Worm (Caenorhabditis elegans) whole organism, early embryonic: ENCODE results near the gene srb-12.
"Not testable (repeated sequence)": the region's sequence is repeated elsewhere in the genome, so short reads cannot be mapped to it uniquely, and the experiment has no call there.

Source experiments
- B0310.2 ChIP-seq: sonication (generic microtip); optimal IDR thresholded peaks from 2 replicates; lab custom pipeline; 2016; ENCODE audit warnings: mild to moderate bottlenecking, missing genetic modification characterization, missing compliant biosample characterization
- F13C5.2 ChIP-seq: sonication (generic microtip); optimal IDR thresholded peaks from 2 replicates; lab custom pipeline; 2017; ENCODE audit warnings: mild to moderate bottlenecking, missing genetic modification characterization, inconsistent platforms, missing compliant biosample characterization
- aly-1 ChIP-seq: sonication (generic microtip); optimal IDR thresholded peaks from 2 replicates; lab custom pipeline; 2016; ENCODE audit warnings: missing genetic modification characterization, missing compliant biosample characterization
- ama-1 ChIP-seq: fragments of 150-350 bp; optimal IDR thresholded peaks from 2 replicates; lab custom pipeline; 2014
- ceh-13 ChIP-seq: fragments of 200-800 bp; sonication (Bioruptor generic); optimal IDR thresholded peaks from 2 replicates; lab custom pipeline; 2018; ENCODE audit warnings: mild to moderate bottlenecking, missing genetic modification characterization, missing compliant biosample characterization
- ceh-36 ChIP-seq: sonication (generic microtip); optimal IDR thresholded peaks from 2 replicates; lab custom pipeline; 2016; ENCODE audit warnings: missing genetic modification characterization, inconsistent platforms, missing compliant biosample characterization
- ets-7 ChIP-seq: sonication (generic microtip); optimal IDR thresholded peaks from 2 replicates; lab custom pipeline; 2016; ENCODE audit warnings: missing genotype, missing genetic modification characterization, missing compliant biosample characterization
- flt-1 ChIP-seq: fragments of 200-800 bp; sonication (Bioruptor generic); IDR thresholded peaks from 2 replicates; pipeline ENCODE4 v1.3.6; 2022; ENCODE audit warnings: missing genetic modification characterization, missing compliant biosample characterization
- hmbx-1 ChIP-seq: sonication (generic microtip); optimal IDR thresholded peaks from 2 replicates; lab custom pipeline; 2016; ENCODE audit warnings: mild to moderate bottlenecking, missing genetic modification characterization, missing compliant biosample characterization
- hmg-4 ChIP-seq: fragments of 200-800 bp; sonication (Bioruptor generic); optimal IDR thresholded peaks from 2 replicates; lab custom pipeline; 2018; ENCODE audit warnings: mild to moderate bottlenecking, missing genetic modification characterization, missing compliant biosample characterization
- hnd-1 ChIP-seq: sonication (generic microtip); optimal IDR thresholded peaks from 2 replicates; lab custom pipeline; 2016; ENCODE audit warnings: missing genetic modification characterization, missing compliant biosample characterization
- pes-1 ChIP-seq: fragments of 200-800 bp; sonication (Bioruptor generic); IDR thresholded peaks from 2 replicates; pipeline ENCODE4 v1.3.6; 2022; ENCODE audit warnings: missing genetic modification reagents, missing genetic modification characterization, missing compliant biosample characterization
- scrt-1 ChIP-seq: fragments of 200-800 bp; sonication (Bioruptor generic); IDR thresholded peaks from 2 replicates; pipeline ENCODE4 v1.3.6; 2022; ENCODE audit warnings: missing genetic modification characterization, missing compliant biosample characterization
- sea-1 ChIP-seq: fragments of 200-800 bp; sonication (Bioruptor generic); conservative IDR thresholded peaks from 2 replicates; pipeline ENCODE4 v1.3.6; 2022; ENCODE audit warnings: missing genetic modification characterization, missing compliant biosample characterization
- tbx-11 ChIP-seq: fragments of 200-800 bp; sonication (Bioruptor generic); IDR thresholded peaks from 2 replicates; pipeline ENCODE4 v1.3.6; 2022; ENCODE audit warnings: missing genetic modification characterization, missing compliant biosample characterization
- tbx-37 ChIP-seq: fragments of 200-800 bp; sonication (Bioruptor generic); conservative IDR thresholded peaks from 2 replicates; pipeline ENCODE4 v1.3.6; 2022; ENCODE audit warnings: missing genetic modification reagents, missing genetic modification characterization, missing compliant biosample characterization
- tra-4 ChIP-seq: sonication (generic microtip); optimal IDR thresholded peaks from 2 replicates; lab custom pipeline; 2017; ENCODE audit warnings: missing genetic modification characterization, missing compliant biosample characterization

The srb-12 gene

DNA sequence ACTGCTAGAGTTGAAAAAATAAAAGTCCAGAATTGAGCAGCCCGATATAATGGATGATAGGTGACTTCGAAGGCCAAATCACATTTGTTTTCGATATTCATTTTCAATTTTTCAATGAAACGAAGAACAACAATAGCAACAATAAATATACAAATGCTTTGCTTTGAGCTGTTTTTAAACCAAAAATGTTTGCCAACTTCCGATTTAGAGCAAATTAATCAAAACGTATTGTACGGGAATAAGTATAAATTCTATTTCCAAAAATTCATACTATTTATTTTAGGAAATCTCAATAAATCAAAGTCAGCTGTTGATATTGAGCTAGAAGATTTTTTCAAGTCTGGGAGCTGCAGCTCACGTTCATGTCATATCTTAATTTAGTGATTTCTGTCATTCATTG lies 16.5 kb upstream of the srb-12 start, which contains the start of gene srb-1:
Gene srb-1, minus strand, starts transcription at position 101 of the 400 bp plus-strand sequence.
- TF ChIP-seq flt-1 (GFP tag; lab: Robert Waterston, UW) (no peak), hmbx-1 (tag; lab: Kevin White, UChicago) (no peak), ama-1 (no peak), tra-4 (tag; lab: Kevin White, UChicago) (no peak)

DNA sequence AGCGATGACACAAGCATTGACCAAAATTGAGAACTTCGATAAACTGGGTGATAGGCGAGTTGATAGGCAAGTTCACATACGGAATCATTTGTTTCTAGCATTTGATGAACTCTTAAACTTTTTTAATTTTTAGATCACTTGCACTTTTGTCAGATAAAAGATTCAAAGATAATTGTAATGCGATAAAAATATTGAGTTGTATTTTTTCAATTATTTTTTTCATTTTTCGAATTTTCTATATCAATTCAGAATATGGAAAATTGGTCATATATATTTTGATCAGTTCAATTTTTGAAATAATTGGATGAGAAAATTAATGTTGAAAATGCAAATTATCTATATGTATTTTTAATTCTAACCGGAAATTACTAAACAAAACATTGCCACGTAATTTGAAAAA lies 12.3 kb upstream of the srb-12 start, which contains the start of gene srb-3:
Gene srb-3, minus strand, starts transcription at position 101 of the 400 bp plus-strand sequence.
- TF ChIP-seq aly-1 (no peak), ceh-36 (no peak), flt-1 (GFP tag; lab: Robert Waterston, UW) (no peak), ama-1 (no peak), sea-1 (no peak), F13C5.2 (tag; lab: Kevin White, UChicago) (no peak), hmbx-1 (tag; lab: Kevin White, UChicago) (no peak), scrt-1 (no peak), ceh-13 (GFP tag; lab: Kevin White, UChicago) (no peak)

DNA sequence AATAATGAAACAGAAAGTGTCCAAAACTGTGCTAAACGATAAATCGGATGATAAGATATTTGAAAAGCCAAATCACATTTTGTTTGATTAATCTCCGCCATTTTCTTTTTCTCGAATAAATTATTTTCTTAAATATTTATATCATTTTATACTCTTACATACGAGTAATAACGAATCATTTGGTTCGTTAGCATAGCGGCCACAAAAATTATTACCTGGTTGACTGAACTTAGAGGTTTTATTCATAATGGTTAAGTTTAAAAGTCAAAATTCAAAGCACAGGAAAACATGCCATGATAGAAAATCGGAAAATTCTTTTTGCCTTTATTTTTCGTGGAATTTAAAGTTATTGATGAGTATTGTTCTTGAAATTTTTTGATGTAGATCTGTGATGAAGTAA lies 8.8 kb upstream of the srb-12 start, which contains the start of gene srb-5:
Gene srb-5, minus strand, starts transcription at position 101 of the 400 bp plus-strand sequence.
- TF ChIP-seq ceh-36 (no peak), sea-1 (no peak), scrt-1 (no peak), hmbx-1 (tag; lab: Kevin White, UChicago) (no peak), ets-7 (no peak), B0310.2 (no peak), hmg-4 (GFP tag; lab: Kevin White, UChicago) (no peak), aly-1 (no peak), hnd-1 (no peak), tbx-11 (GFP tag; lab: Robert Waterston, UW) (no peak), ceh-13 (GFP tag; lab: Kevin White, UChicago) (no peak), F13C5.2 (tag; lab: Kevin White, UChicago) (no peak)

DNA sequence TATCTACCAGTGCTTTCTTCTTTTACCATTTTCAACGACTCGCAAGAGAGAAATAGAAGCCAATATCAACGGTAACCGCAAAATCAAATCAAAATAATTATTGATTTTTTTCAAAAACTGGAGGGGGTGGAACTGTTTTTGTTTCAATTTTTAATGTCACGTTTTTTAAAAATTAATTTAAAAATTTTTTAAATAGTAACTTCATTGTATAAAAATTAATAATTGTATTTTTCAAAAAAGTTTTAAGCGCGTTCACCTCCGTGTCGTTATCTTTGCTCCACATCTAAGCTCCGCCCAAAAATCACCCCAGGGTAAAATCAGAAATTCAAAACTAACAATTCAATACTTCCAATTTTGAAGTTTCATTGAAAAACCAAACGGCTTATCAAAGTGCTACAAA lies 6.7 kb upstream of the srb-12 start, which contains the start of gene C27D6.11:
Gene C27D6.11, minus strand, starts transcription at position 101 of the 400 bp plus-strand sequence.
- no peak for TF ChIP-seq flt-1 (GFP tag; lab: Robert Waterston, UW)
- TF ChIP-seq ama-1 = no peak
- no peak for TF ChIP-seq B0310.2
- no peak for TF ChIP-seq tbx-11 (GFP tag; lab: Robert Waterston, UW)
- TF ChIP-seq scrt-1 = no peak
- TF ChIP-seq tbx-37 (GFP tag; lab: Robert Waterston, UW) = no peak
- no peak for TF ChIP-seq hmg-4 (GFP tag; lab: Kevin White, UChicago)
- no peak for TF ChIP-seq ceh-36
- no peak for TF ChIP-seq ets-7
- no peak for TF ChIP-seq hnd-1
- no peak for TF ChIP-seq pes-1 (GFP tag; lab: Robert Waterston, UW)
- no peak for TF ChIP-seq tra-4 (tag; lab: Kevin White, UChicago)
- no peak for TF ChIP-seq F13C5.2 (tag; lab: Kevin White, UChicago)
- TF ChIP-seq ceh-13 (GFP tag; lab: Kevin White, UChicago) = no peak
- TF ChIP-seq aly-1 = no peak
- TF ChIP-seq sea-1 = no peak
- TF ChIP-seq hmbx-1 (tag; lab: Kevin White, UChicago) = no peak

DNA sequence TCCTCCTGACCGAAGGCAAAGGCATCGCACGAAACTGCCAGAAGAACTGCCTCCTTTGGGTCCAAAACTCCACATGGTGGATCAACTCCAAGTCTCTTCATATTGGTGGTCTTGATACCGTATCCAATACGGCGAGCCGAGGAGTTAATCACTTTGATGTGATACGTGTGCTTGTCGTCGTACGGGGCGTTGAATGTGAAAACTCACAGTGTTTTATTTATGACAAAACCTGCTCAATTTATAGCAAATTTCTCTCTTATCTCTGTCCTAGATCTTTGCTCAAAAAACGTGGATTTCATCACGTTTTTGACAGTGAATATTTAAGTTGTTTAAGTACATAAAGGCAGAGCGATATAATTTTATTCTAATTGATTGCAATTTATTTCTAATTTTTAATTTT lies 4.3 kb upstream of the srb-12 start, which contains the start of gene F58A6.9:
Gene F58A6.9, minus strand, starts transcription at position 101 of the 400 bp plus-strand sequence.
- TF ChIP-seq tbx-37 (GFP tag; lab: Robert Waterston, UW); aly-1; tbx-11 (GFP tag; lab: Robert Waterston, UW): not testable (repeated sequence)

DNA sequence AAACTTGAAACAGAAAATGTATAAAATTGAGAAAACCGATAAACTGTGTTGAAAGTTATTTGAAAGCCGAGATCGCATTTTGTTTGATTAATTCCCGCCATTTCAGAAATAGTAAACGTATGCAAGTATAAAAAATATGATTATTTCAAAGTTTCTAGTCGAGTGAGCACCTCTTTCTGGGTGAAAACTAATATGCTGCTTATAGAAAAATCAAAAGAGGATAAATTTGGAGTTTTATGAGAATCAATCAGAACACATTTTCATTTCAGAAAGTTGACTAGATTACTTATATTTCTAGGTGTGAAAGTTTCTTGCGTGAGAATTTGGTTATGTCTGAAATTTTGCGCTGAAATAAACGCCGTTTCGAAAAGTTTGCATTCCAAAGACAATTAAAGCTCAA lies 3.1 kb upstream of the srb-12 start, which contains the start of gene srb-13:
Gene srb-13, minus strand, starts transcription at position 101 of the 400 bp plus-strand sequence.
- TF ChIP-seq sea-1 = no peak

DNA sequence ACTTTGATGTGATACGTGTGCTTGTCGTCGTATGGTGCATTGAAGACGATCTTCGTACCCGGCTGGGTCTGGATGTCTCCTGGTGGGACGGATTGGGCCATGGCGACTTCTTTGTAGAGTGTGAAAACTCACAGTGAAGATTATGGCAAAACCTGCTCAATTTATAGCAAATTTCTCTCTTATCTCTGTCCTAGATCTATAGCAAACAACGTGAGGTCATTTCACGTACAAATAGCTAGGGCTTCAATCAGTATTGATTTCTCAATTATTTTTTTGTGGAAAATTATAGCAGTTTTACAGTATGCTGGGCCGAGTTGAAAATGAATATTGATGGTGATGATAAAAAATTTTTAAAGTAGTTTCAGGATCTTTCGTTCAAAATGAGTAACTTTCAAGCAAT lies 2.5 kb upstream of the srb-12 start, which contains the start of gene msp-45:
Gene msp-45, minus strand, starts transcription at position 101 of the 400 bp plus-strand sequence.
- TF ChIP-seq ama-1 = no peak
- no peak for TF ChIP-seq hnd-1
- TF ChIP-seq ceh-13 (GFP tag; lab: Kevin White, UChicago) = no peak
- TF ChIP-seq scrt-1 = no peak
- TF ChIP-seq ceh-36 = no peak
- TF ChIP-seq pes-1 (GFP tag; lab: Robert Waterston, UW) = no peak
- no peak for TF ChIP-seq hmbx-1 (tag; lab: Kevin White, UChicago)
- no peak for TF ChIP-seq ets-7
- TF ChIP-seq sea-1 = no peak
- TF ChIP-seq aly-1 = no peak
- TF ChIP-seq flt-1 (GFP tag; lab: Robert Waterston, UW) = no peak
- no peak for TF ChIP-seq tbx-11 (GFP tag; lab: Robert Waterston, UW)
- no peak for TF ChIP-seq B0310.2
- TF ChIP-seq hmg-4 (GFP tag; lab: Kevin White, UChicago) = no peak

DNA sequence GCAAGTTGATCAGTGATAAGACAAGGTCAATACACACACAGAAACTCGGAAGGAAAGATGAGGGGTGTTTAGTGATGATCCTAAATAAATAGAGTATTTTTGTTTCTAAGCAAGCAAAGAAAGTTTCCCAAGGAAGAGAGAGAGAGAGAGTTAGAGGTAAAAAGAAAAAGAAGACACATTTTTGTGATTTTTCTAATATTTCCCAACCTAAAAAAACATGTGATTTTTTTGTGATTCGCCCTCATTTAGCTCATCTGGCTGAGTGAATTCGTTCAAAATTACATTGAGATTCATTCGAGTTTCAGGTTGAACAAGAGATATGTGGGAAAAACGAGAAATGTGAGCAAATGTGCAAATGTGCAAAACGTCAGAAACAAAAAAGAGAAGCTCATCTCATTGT lies 3.6 kb downstream of the srb-12 start, which contains the start of gene srb-16:
Gene srb-16, minus strand, starts transcription at position 101 of the 400 bp plus-strand sequence.
- TF ChIP-seq ceh-36 (no peak), hmbx-1 (tag; lab: Kevin White, UChicago) (no peak), flt-1 (GFP tag; lab: Robert Waterston, UW) (no peak), tbx-11 (GFP tag; lab: Robert Waterston, UW) (no peak), aly-1 (no peak), tbx-37 (GFP tag; lab: Robert Waterston, UW) (no peak), F13C5.2 (tag; lab: Kevin White, UChicago) (no peak), B0310.2 (no peak), pes-1 (GFP tag; lab: Robert Waterston, UW) (no peak), ets-7 (no peak)

DNA sequence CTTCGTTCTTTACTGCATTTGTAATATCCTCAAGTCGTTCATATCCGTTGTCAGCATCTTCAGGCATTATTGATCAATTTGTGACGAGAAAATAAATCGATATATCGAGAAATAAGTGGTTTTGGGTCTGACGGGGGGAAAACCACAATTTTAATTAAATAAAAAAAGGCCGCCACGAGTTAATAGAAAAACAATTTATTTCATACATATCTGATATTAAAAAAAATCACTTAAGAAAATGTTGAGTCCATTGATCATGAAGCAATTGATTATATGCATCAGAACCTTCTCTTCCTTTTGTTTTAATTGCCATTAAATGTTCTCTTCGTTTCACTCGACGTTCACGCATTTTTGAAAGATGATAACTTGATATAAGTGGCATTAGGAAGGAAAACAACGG lies 6.1 kb downstream of the srb-12 start, which contains the start of gene F58A6.5:
Gene F58A6.5, minus strand, starts transcription at position 101 of the 400 bp plus-strand sequence.
- TF ChIP-seq hnd-1 (no peak), tbx-11 (GFP tag; lab: Robert Waterston, UW) (no peak), pes-1 (GFP tag; lab: Robert Waterston, UW) (no peak), tra-4 (tag; lab: Kevin White, UChicago) (no peak), ceh-36 (no peak), B0310.2 (no peak)
